Fruit fly (Drosophila melanogaster) whole organism, prepupa: ENCODE measurements around the gene TwdlF.

Experiments used
- CG10631 ChIP-seq: fragments of 200-800 bp; sonication (Bioruptor generic); optimal IDR thresholded peaks from 2 replicates; lab custom pipeline; 2016; ENCODE audit warnings: missing biosample characterization, missing genetic modification characterization
- CG10669 ChIP-seq: fragments of 200-800 bp; sonication (Bioruptor generic); optimal IDR thresholded peaks from 3 replicates; lab custom pipeline; 2018; ENCODE audit warnings: missing biosample characterization, mild to moderate bottlenecking, missing genetic modification characterization, moderate library complexity
- CG11762 ChIP-seq: fragments of 200-800 bp; sonication (Bioruptor generic); optimal IDR thresholded peaks from 3 replicates; lab custom pipeline; 2016; ENCODE audit warnings: missing biosample characterization, missing genetic modification characterization; ENCODE audit not compliant: insufficient read depth
- CG15336 ChIP-seq: fragments of 200-800 bp; sonication (Bioruptor generic); IDR thresholded peaks from 2 replicates; pipeline ENCODE4 v1.3.6; 2022; ENCODE audit warnings: missing biosample characterization, missing genetic modification characterization
- CG1621 ChIP-seq: fragments of 200-800 bp; sonication (Bioruptor generic); optimal IDR thresholded peaks from 3 replicates; lab custom pipeline; 2018; ENCODE audit warnings: missing biosample characterization, mild to moderate bottlenecking, missing genetic modification characterization
- CG3032 ChIP-seq: fragments of 200-800 bp; optimal IDR thresholded peaks from 2 replicates; lab custom pipeline; 2019; ENCODE audit warnings: missing biosample characterization, mild to moderate bottlenecking, missing genetic modification characterization, moderate library complexity
- CG31627 ChIP-seq: fragments of 200-800 bp; sonication (Bioruptor generic); optimal IDR thresholded peaks from 3 replicates; lab custom pipeline; 2016; ENCODE audit warnings: missing biosample characterization, missing genetic modification characterization
- CG32006 ChIP-seq: fragments of 200-800 bp; sonication (Bioruptor generic); optimal IDR thresholded peaks from 3 replicates; lab custom pipeline; 2017; ENCODE audit warnings: missing biosample characterization, mild to moderate bottlenecking, missing genetic modification characterization
- CG34406 ChIP-seq: fragments of 200-800 bp; sonication (Bioruptor generic); optimal IDR thresholded peaks from 3 replicates; lab custom pipeline; 2016; ENCODE audit warnings: missing biosample characterization, missing genetic modification characterization
- CG6163 ChIP-seq: fragments of 200-800 bp; sonication (Bioruptor generic); IDR thresholded peaks from 3 replicates; pipeline ENCODE4 v1.3.6; 2022; ENCODE audit warnings: missing biosample characterization, missing genetic modification characterization
- CG6276 ChIP-seq: fragments of 200-800 bp; sonication (Bioruptor generic); optimal IDR thresholded peaks from 2 replicates; lab custom pipeline; 2017; ENCODE audit warnings: missing biosample characterization, mild to moderate bottlenecking, missing genetic modification characterization
- CG6792 ChIP-seq: fragments of 200-800 bp; sonication (Bioruptor generic); optimal IDR thresholded peaks from 3 replicates; lab custom pipeline; 2016; ENCODE audit warnings: missing biosample characterization, missing genetic modification characterization
- CG6854 ChIP-seq: fragments of 200-800 bp; sonication (Bioruptor generic); optimal IDR thresholded peaks from 2 replicates; lab custom pipeline; 2017; ENCODE audit warnings: missing biosample characterization, mild to moderate bottlenecking, missing genetic modification characterization
- CG7368 ChIP-seq: fragments of 200-800 bp; sonication (Bioruptor generic); optimal IDR thresholded peaks from 3 replicates; lab custom pipeline; 2016; ENCODE audit warnings: missing biosample characterization, missing genetic modification characterization
- CG8119 ChIP-seq: fragments of 200-800 bp; sonication (Bioruptor generic); IDR thresholded peaks from 3 replicates; pipeline ENCODE4 v1.3.6; 2022; ENCODE audit warnings: missing biosample characterization, missing genetic modification characterization
- CG8632 ChIP-seq: fragments of 200-800 bp; sonication (Bioruptor generic); optimal IDR thresholded peaks from 3 replicates; lab custom pipeline; 2016; ENCODE audit warnings: missing biosample characterization, missing genetic modification characterization
- Eip75B ChIP-seq: fragments of 200-800 bp; sonication (Bioruptor generic); optimal IDR thresholded peaks from 3 replicates; lab custom pipeline; 2016; ENCODE audit warnings: missing biosample characterization, missing genetic modification characterization
- Eip78C ChIP-seq: fragments of 200-800 bp; sonication (Bioruptor generic); peaks from one replicate; lab custom pipeline; 2016; ENCODE audit warnings: missing biosample characterization, missing genetic modification characterization
- Eip93F ChIP-seq: fragments of 200-800 bp; sonication (Bioruptor generic); optimal IDR thresholded peaks from 2 replicates; lab custom pipeline; 2016; ENCODE audit warnings: missing biosample characterization, mild to moderate bottlenecking, missing genetic modification characterization
- Ets21C ChIP-seq: fragments of 200-800 bp; sonication (Bioruptor generic); optimal IDR thresholded peaks from 3 replicates; lab custom pipeline; 2016; ENCODE audit warnings: missing biosample characterization, missing genetic modification characterization
- Ets96B ChIP-seq: fragments of 200-800 bp; optimal IDR thresholded peaks from 2 replicates; lab custom pipeline; 2019; ENCODE audit warnings: missing biosample characterization, mild to moderate bottlenecking, missing genetic modification characterization, moderate library complexity
- Gug ChIP-seq: fragments of 200-800 bp; sonication (Bioruptor generic); IDR thresholded peaks from 2 replicates; pipeline ENCODE4 v1.3.6; 2022; ENCODE audit warnings: missing biosample characterization, missing genetic modification characterization
- Hr39 ChIP-seq: fragments of 200-800 bp; sonication (Bioruptor generic); optimal IDR thresholded peaks from 2 replicates; lab custom pipeline; 2016; ENCODE audit warnings: missing biosample characterization, missing genetic modification characterization
- Hr4 ChIP-seq: fragments of 200-800 bp; sonication (Bioruptor generic); optimal IDR thresholded peaks from 3 replicates; lab custom pipeline; 2016; ENCODE audit warnings: missing biosample characterization, missing genetic modification characterization
- Met ChIP-seq: fragments of 200-800 bp; sonication (Bioruptor generic); optimal IDR thresholded peaks from 3 replicates; lab custom pipeline; 2016; ENCODE audit warnings: missing biosample characterization, missing genetic modification characterization
- Smox ChIP-seq: fragments of 200-800 bp; sonication (Bioruptor generic); optimal IDR thresholded peaks from 3 replicates; lab custom pipeline; 2016; ENCODE audit warnings: missing biosample characterization, missing genetic modification characterization
- Sox14 ChIP-seq: fragments of 200-800 bp; sonication (Bioruptor generic); optimal IDR thresholded peaks from 3 replicates; lab custom pipeline; 2016; ENCODE audit warnings: missing biosample characterization, missing genetic modification characterization
- Sox15 ChIP-seq: fragments of 200-800 bp; sonication (Bioruptor generic); optimal IDR thresholded peaks from 3 replicates; lab custom pipeline; 2016; ENCODE audit warnings: missing biosample characterization, missing genetic modification characterization
- achi ChIP-seq: fragments of 200-800 bp; sonication (Bioruptor generic); optimal IDR thresholded peaks from 3 replicates; lab custom pipeline; 2016; ENCODE audit warnings: missing biosample characterization, missing genetic modification characterization
- acj6 ChIP-seq: fragments of 200-800 bp; sonication (Bioruptor generic); optimal IDR thresholded peaks from 3 replicates; lab custom pipeline; 2016; ENCODE audit warnings: missing biosample characterization, missing genetic modification characterization
- cyc ChIP-seq: fragments of 200-800 bp; sonication (Bioruptor generic); optimal IDR thresholded peaks from 3 replicates; lab custom pipeline; 2016; ENCODE audit warnings: missing biosample characterization, missing genetic modification characterization
- dac ChIP-seq: fragments of 200-800 bp; sonication (Bioruptor generic); optimal IDR thresholded peaks from 2 replicates; lab custom pipeline; 2017; ENCODE audit warnings: missing biosample characterization, mild to moderate bottlenecking, missing genetic modification characterization
- dsx ChIP-seq: fragments of 200-800 bp; optimal IDR thresholded peaks from 3 replicates; lab custom pipeline; 2019; ENCODE audit warnings: missing biosample characterization, mild to moderate bottlenecking, missing genetic modification characterization, moderate library complexity; ENCODE audit not compliant: poor library complexity, severe bottlenecking
- esn ChIP-seq: fragments of 200-800 bp; sonication (Bioruptor generic); optimal IDR thresholded peaks from 2 replicates; lab custom pipeline; 2016; ENCODE audit warnings: missing biosample characterization, mild to moderate bottlenecking, missing genetic modification characterization, moderate library complexity
- fd59A ChIP-seq: fragments of 200-800 bp; sonication (Bioruptor generic); optimal IDR thresholded peaks from 2 replicates; lab custom pipeline; 2017; ENCODE audit warnings: missing biosample characterization, mild to moderate bottlenecking, missing genetic modification characterization, missing genetic modification reagents
- fd85E ChIP-seq: fragments of 200-800 bp; sonication (Bioruptor generic); optimal IDR thresholded peaks from 3 replicates; lab custom pipeline; 2016; ENCODE audit warnings: missing biosample characterization, missing genetic modification characterization
- fkh ChIP-seq: fragments of 200-800 bp; sonication (Bioruptor generic); optimal IDR thresholded peaks from 3 replicates; lab custom pipeline; 2017; ENCODE audit warnings: missing biosample characterization, mild to moderate bottlenecking, missing genetic modification characterization, moderate library complexity
- lz ChIP-seq: fragments of 200-800 bp; sonication (Bioruptor generic); optimal IDR thresholded peaks from 3 replicates; lab custom pipeline; 2016; ENCODE audit warnings: missing biosample characterization, missing genetic modification characterization
- pdm3 ChIP-seq: fragments of 200-800 bp; sonication (Bioruptor generic); optimal IDR thresholded peaks from 3 replicates; lab custom pipeline; 2016; ENCODE audit warnings: missing biosample characterization, missing genetic modification characterization
- salr ChIP-seq, 2 experiments: fragments of 200-800 bp; sonication (Bioruptor generic); optimal IDR thresholded peaks; 3 replicates each; lab custom pipeline; 2016 to 2018; ENCODE audit warnings: missing biosample characterization in 2 of 2, missing genetic modification characterization in 2 of 2, mild to moderate bottlenecking in 1 of 2
- svp ChIP-seq: fragments of 200-800 bp; sonication (Bioruptor generic); peaks from one replicate; lab custom pipeline; 2016; ENCODE audit warnings: missing biosample characterization, missing genetic modification characterization
- topi ChIP-seq: fragments of 200-800 bp; sonication (Bioruptor generic); optimal IDR thresholded peaks from 3 replicates; lab custom pipeline; 2016; ENCODE audit warnings: missing biosample characterization, missing genetic modification characterization
- vri ChIP-seq: fragments of 200-800 bp; sonication (Bioruptor generic); optimal IDR thresholded peaks from 3 replicates; lab custom pipeline; 2016; ENCODE audit warnings: missing biosample characterization, mild to moderate bottlenecking, missing genetic modification characterization

TwdlF gene

DNA sequence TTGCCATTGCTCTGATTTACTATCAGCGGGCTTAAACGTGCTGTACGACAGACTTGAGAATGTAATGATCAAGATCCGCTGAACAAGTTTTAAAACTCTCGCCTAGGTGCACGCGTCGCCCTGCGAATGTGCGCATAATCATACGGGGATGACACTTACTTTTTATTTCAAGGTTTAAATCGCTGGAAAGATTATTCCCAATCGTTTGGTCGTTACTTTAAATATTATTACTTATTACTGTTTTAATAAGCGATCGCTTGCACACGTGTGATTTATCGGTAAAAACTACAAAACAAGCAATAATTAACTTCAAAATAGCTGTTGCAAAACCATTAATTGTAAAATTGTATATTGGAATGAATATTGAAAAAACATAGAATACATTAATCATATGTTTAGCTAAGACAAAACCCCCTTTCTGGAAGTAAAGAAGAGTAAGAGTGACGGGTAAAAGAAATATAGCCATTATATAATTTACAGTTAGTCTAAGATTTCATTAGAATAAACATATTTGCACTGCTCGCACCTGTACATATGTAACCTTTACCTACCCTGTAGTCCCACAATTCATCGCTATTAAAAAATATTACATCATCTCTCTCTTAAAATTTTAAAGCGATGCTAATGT is 17.6 kb upstream of the TwdlF start, which contains the start of gene DhpD (continued):
- peak; percentile 89 for TF ChIP-seq esn
- peak; percentile 88 for TF ChIP-seq CG31627 (GFP tag; lab: Kevin White, UChicago)
- peak; percentile 83 for TF ChIP-seq cyc
- peak; percentile 84 for TF ChIP-seq acj6
- no peak for TF ChIP-seq fkh (GFP tag; lab: Kevin White, UChicago)
- peak; percentile 82 for TF ChIP-seq Hr4 (GFP tag; lab: Kevin White, UChicago)
- peak; percentile 48 for TF ChIP-seq Eip93F (GFP tag; lab: Kevin White, UChicago)
- peak; percentile 76 for TF ChIP-seq CG8632 (GFP tag; lab: Kevin White, UChicago)
- TF ChIP-seq CG10669: peak; percentile 83
- peak; percentile 86 for TF ChIP-seq CG6163 (GFP tag; lab: Robert Waterston, UW)
- TF ChIP-seq fd85E (GFP tag; lab: Kevin White, UChicago): peak; percentile 9
- peak; percentile 85 for TF ChIP-seq CG10631 (GFP tag; lab: Kevin White, UChicago)
- no peak for TF ChIP-seq Smox (GFP tag; lab: Kevin White, UChicago)
- TF ChIP-seq topi: peak; percentile 85
- TF ChIP-seq Gug: peak; percentile 64
- TF ChIP-seq dac (GFP tag; lab: Kevin White, UChicago): peak; percentile 57

DNA sequence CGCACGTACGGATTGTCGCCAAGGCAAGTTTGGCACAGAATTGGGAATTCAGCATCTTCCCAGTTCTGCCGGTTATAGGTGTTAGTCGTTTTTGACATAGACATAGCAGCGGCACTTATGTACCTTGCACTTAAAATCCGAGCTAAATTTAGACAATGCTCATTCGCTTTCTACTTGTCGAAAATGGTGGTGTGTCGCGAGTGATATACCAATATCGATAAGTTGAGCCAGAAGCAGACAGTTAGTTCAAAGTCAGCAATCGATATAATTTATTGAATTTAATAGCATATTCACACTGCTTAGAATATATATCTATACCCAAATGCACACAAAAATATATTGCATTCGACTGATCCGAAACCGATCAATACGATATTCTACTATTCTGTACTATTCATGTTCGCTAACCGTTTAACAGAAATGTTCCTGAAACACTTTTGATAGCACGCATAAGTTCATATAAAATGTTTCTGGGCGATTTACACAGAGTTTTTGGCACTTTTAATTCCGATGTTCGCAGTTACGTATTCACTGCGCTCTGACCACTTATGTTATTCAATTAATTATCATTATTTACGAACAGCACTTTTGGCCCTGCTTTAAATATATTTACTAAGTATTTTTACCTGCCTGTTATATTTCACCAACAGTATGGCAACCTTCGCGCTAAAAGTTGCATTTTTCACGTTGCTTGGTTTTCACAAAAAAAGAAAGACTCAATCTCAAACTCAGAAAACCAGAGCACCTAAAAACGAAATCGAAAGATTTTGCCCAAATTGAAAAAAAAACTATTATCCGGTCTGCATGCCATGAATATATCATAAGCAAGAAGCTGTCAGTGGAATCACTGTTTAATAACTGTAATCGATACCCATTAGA is 14.4 kb upstream of the TwdlF start, which contains the start of gene CG14641:
Gene CG14641 (minus strand): TSS at position 204 of the 879 bp plus-strand sequence.
- no peak for TF ChIP-seq CG8119 (GFP tag; lab: Robert Waterston, UW)
- peak; percentile 28 for TF ChIP-seq CG31627 (GFP tag; lab: Kevin White, UChicago)
- TF ChIP-seq salr (GFP tag; optimal IDR thresholded peaks at IDR 0.05; lab: Kevin White, UChicago): no peak
- peak; percentile 36 for TF ChIP-seq Sox15 (GFP tag; lab: Kevin White, UChicago)
- TF ChIP-seq svp (GFP tag; lab: Kevin White, UChicago): peak; percentile 48
- no peak for TF ChIP-seq Gug
- no peak for TF ChIP-seq CG11762
- peak; percentile 11 for TF ChIP-seq CG6854
- TF ChIP-seq CG3032 (tag; lab: Kevin White, UChicago): peak; percentile 15
- no peak for TF ChIP-seq CG15336 (GFP tag; lab: Robert Waterston, UW)
- no peak for TF ChIP-seq CG34406
- no peak for TF ChIP-seq CG6276 (GFP tag; lab: Kevin White, UChicago)
- peak; percentile 4 for TF ChIP-seq lz (GFP tag; lab: Kevin White, UChicago)
- no peak for TF ChIP-seq Ets21C (GFP tag; lab: Kevin White, UChicago)
- no peak for TF ChIP-seq acj6
- TF ChIP-seq CG10631 (GFP tag; lab: Kevin White, UChicago): no peak
- peak; percentile 65 for TF ChIP-seq Eip78C (GFP tag; lab: Kevin White, UChicago)
- TF ChIP-seq CG8632 (GFP tag; lab: Kevin White, UChicago): no peak
- TF ChIP-seq pdm3: peak; percentile 19
- no peak for TF ChIP-seq Eip93F (GFP tag; lab: Kevin White, UChicago)
- TF ChIP-seq Hr39: peak; percentile 26
- no peak for TF ChIP-seq Ets96B (tag; lab: Kevin White, UChicago)
- TF ChIP-seq CG32006 (GFP tag; lab: Kevin White, UChicago): peak; percentile 50
- TF ChIP-seq Hr4 (GFP tag; lab: Kevin White, UChicago): peak; percentile 2
- peak; percentile 18 for TF ChIP-seq Sox14 (GFP tag; lab: Kevin White, UChicago)
- peak; percentile 16 for TF ChIP-seq fd59A (GFP tag; lab: Kevin White, UChicago)
- TF ChIP-seq, all 60 proteins: peak for 13

DNA sequence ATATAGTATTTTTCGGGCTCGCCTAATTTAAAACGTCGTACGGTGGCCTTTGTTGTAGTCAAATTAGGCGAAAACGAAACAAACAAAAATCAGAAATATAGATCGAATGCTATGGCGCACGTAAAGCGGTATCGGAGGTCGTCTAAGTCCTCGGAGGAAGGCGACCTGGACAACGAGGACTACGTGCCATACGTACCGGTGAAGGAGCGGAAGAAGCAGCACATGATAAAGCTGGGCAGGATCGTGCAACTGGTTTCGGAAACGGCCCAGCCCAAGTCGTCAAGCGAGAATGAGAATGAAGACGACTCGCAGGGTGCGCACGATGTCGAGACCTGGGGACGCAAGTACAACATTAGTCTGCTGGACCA is 13.8 kb upstream of the TwdlF start, which contains the start of gene abs:
Gene abs (plus strand): TSS at position 30 of the 368 bp plus-strand sequence.
- TF ChIP-seq achi: no peak
- TF ChIP-seq vri (GFP tag; lab: Kevin White, UChicago): no peak
- TF ChIP-seq dsx (GFP tag; lab: Kevin White, UChicago): no peak
- no peak for TF ChIP-seq CG1621
- TF ChIP-seq esn: no peak
- no peak for TF ChIP-seq pdm3
- no peak for TF ChIP-seq fkh (GFP tag; lab: Kevin White, UChicago)
- TF ChIP-seq CG6792: no peak
- no peak for TF ChIP-seq CG7368
- no peak for TF ChIP-seq CG8632 (GFP tag; lab: Kevin White, UChicago)
- TF ChIP-seq CG10669: no peak
- no peak for TF ChIP-seq Met
- no peak for TF ChIP-seq Eip75B (GFP tag; lab: Kevin White, UChicago)
- no peak for TF ChIP-seq dac (GFP tag; lab: Kevin White, UChicago)
